Worm (Caenorhabditis elegans) whole organism, midembryonic: ENCODE results near the gene attf-2.

Experiments
- cog-1 ChIP-seq: sonication (generic microtip); optimal IDR thresholded peaks from 2 replicates; lab custom pipeline; 2016; ENCODE audit warnings: missing genetic modification characterization, missing compliant biosample characterization
- med-1 ChIP-seq: sonication (generic microtip); optimal IDR thresholded peaks from 2 replicates; lab custom pipeline; 2017; ENCODE audit warnings: missing genetic modification characterization, mild to moderate bottlenecking, missing compliant biosample characterization, antibody characterized with exemption, missing genetic modification reagents; ENCODE audit not compliant: insufficient read depth
- ref-1 ChIP-seq: fragments of 200-800 bp; sonication (Bioruptor generic); conservative IDR thresholded peaks from 2 replicates; pipeline ENCODE4 v1.3.6; 2022; ENCODE audit warnings: missing genetic modification reagents, missing genetic modification characterization, missing compliant biosample characterization
- ztf-29 ChIP-seq: fragments of 200-800 bp; sonication (Bioruptor generic); IDR thresholded peaks from 2 replicates; pipeline ENCODE4 v1.3.6; 2022; ENCODE audit warnings: missing genetic modification reagents, missing genetic modification characterization, missing compliant biosample characterization

ce11 chrV:7184549-7184948 is 11.4 kb downstream of the attf-2 start, which contains the start of gene pitr-5:
- TF ChIP-seq med-1 = no peak
- TF ChIP-seq ref-1 (GFP tag; lab: Robert Waterston, UW) = no peak
- TF ChIP-seq cog-1 (tag; lab: Kevin White, UChicago) = no peak
- TF ChIP-seq ztf-29 = no peak
